Worm (Caenorhabditis elegans) whole organism, young adult: ENCODE measurements around the gene C44B7.5.
A peak's percentile ranks its signal among the peaks of the same experiment; 100 is the strongest.

ENCODE experiments used
- B0019.2 ChIP-seq: fragments of 200-800 bp; sonication (Bioruptor generic); conservative IDR thresholded peaks from 2 replicates; pipeline ENCODE4 v1.3.6; 2022; ENCODE audit warnings: missing genetic modification reagents, missing genetic modification characterization, missing compliant biosample characterization
- C06A6.2 ChIP-seq: fragments of 200-800 bp; sonication (Bioruptor generic); conservative IDR thresholded peaks from 2 replicates; pipeline ENCODE4 v1.3.6; 2022; ENCODE audit warnings: missing genetic modification characterization, missing compliant biosample characterization
- C17E4.6 ChIP-seq: fragments of 200-800 bp; sonication (Bioruptor generic); IDR thresholded peaks from 2 replicates; pipeline ENCODE4 v1.3.6; 2022; ENCODE audit warnings: missing genetic modification reagents, missing genetic modification characterization, missing compliant biosample characterization
- F22D6.2 ChIP-seq: sonication (generic microtip); optimal IDR thresholded peaks from 2 replicates; lab custom pipeline; 2016; ENCODE audit warnings: mild to moderate bottlenecking, missing genetic modification characterization, missing compliant biosample characterization
- F23B12.7 ChIP-seq: sonication (generic microtip); optimal IDR thresholded peaks from 2 replicates; lab custom pipeline; 2017; ENCODE audit warnings: missing genetic modification characterization, mild to moderate bottlenecking, missing compliant biosample characterization, antibody characterized with exemption, moderate library complexity; ENCODE audit not compliant: insufficient read depth
- F49E8.2 ChIP-seq: sonication (generic microtip); optimal IDR thresholded peaks from 3 replicates; lab custom pipeline; 2017; ENCODE audit warnings: missing genetic modification characterization, mild to moderate bottlenecking, missing compliant biosample characterization, antibody characterized with exemption, moderate library complexity; ENCODE audit not compliant: insufficient read depth
- K12H6.12 ChIP-seq: fragments of 200-800 bp; sonication (Bioruptor generic); optimal IDR thresholded peaks from 2 replicates; lab custom pipeline; 2018; ENCODE audit warnings: mild to moderate bottlenecking, missing genetic modification characterization, missing compliant biosample characterization
- Y67H2A.10 ChIP-seq: fragments of 200-800 bp; sonication (Bioruptor generic); conservative IDR thresholded peaks from 2 replicates; pipeline ENCODE4 v1.3.6; 2022; ENCODE audit warnings: missing genetic modification reagents, missing genetic modification characterization, missing compliant biosample characterization
- cebp-1 ChIP-seq, 2 experiments: fragments of 200-800 bp in 1 of 2; sonication (Bioruptor generic) in 1 of 2; sonication (generic microtip) in 1 of 2; IDR thresholded peaks in 1 of 2; optimal IDR thresholded peaks in 1 of 2; 2 replicates each; pipeline versions ENCODE4 v1.3.6 to Lab custom; 2017 to 2022; ENCODE audit warnings: missing compliant biosample characterization in 2 of 2, missing genetic modification characterization in 2 of 2, mild to moderate bottlenecking in 1 of 2, missing genetic modification reagents in 1 of 2, moderate library complexity in 1 of 2
- ceh-27 ChIP-seq: fragments of 200-800 bp; sonication (Bioruptor generic); optimal IDR thresholded peaks from 2 replicates; lab custom pipeline; 2018; ENCODE audit warnings: mild to moderate bottlenecking, missing genetic modification characterization, moderate library complexity, missing compliant biosample characterization
- dpff-1 ChIP-seq: sonication (generic microtip); optimal IDR thresholded peaks from 2 replicates; lab custom pipeline; 2017; ENCODE audit warnings: mild to moderate bottlenecking, missing genetic modification characterization, missing compliant biosample characterization
- dpl-1 ChIP-seq: fragments of 150-350 bp; optimal IDR thresholded peaks from 2 replicates; lab custom pipeline; 2014; ENCODE audit warnings: missing biosample characterization, missing genetic modification reagents, missing genetic modification characterization
- efl-1 ChIP-seq: fragments of 150-350 bp; optimal IDR thresholded peaks from 2 replicates; lab custom pipeline; 2014; ENCODE audit warnings: missing biosample characterization, missing genetic modification reagents, missing genetic modification characterization
- egrh-3 ChIP-seq: fragments of 200-800 bp; sonication (Bioruptor generic); IDR thresholded peaks from 2 replicates; pipeline ENCODE4 v1.3.6; 2022; ENCODE audit warnings: missing genetic modification reagents, missing genetic modification characterization, missing compliant biosample characterization
- hlh-26 ChIP-seq: fragments of 200-800 bp; sonication (Bioruptor generic); conservative IDR thresholded peaks from 2 replicates; pipeline ENCODE4 v1.3.6; 2022; ENCODE audit warnings: missing genetic modification reagents, missing genetic modification characterization, missing compliant biosample characterization
- hmg-1.2 ChIP-seq: fragments of 200-800 bp; sonication (Bioruptor generic); IDR thresholded peaks from 2 replicates; pipeline ENCODE4 v1.3.6; 2022; ENCODE audit warnings: missing genetic modification reagents, missing genetic modification characterization, missing compliant biosample characterization
- hrde-1 ChIP-seq: sonication (generic microtip); optimal IDR thresholded peaks from 2 replicates; lab custom pipeline; 2016; ENCODE audit warnings: missing genetic modification characterization, mild to moderate bottlenecking, missing compliant biosample characterization, moderate library complexity, missing genotype, missing genetic modification reagents, borderline replicate concordance
- let-607 ChIP-seq, 2 experiments: fragments of 200-800 bp in 1 of 2; sonication (Bioruptor generic) in 1 of 2; sonication (generic microtip) in 1 of 2; optimal IDR thresholded peaks; 2 replicates each; lab custom pipeline; 2016 to 2018; ENCODE audit warnings: mild to moderate bottlenecking in 2 of 2, missing compliant biosample characterization in 2 of 2, missing genetic modification characterization in 2 of 2, moderate library complexity in 2 of 2, missing genotype in 1 of 2
- lin-54 ChIP-seq: fragments of 200-800 bp; sonication (Bioruptor generic); optimal IDR thresholded peaks from 2 replicates; lab custom pipeline; 2018; ENCODE audit warnings: mild to moderate bottlenecking, missing genetic modification characterization, missing compliant biosample characterization
- lsl-1 ChIP-seq: fragments of 200-800 bp; sonication (Bioruptor generic); optimal IDR thresholded peaks from 2 replicates; lab custom pipeline; 2018; ENCODE audit warnings: mild to moderate bottlenecking, missing genetic modification characterization, moderate library complexity, missing compliant biosample characterization
- lsy-27 ChIP-seq: sonication (generic microtip); optimal IDR thresholded peaks from 2 replicates; lab custom pipeline; 2017; ENCODE audit warnings: missing genetic modification characterization, mild to moderate bottlenecking, missing compliant biosample characterization, antibody characterized with exemption, missing genotype, borderline replicate concordance; ENCODE audit not compliant: insufficient read depth
- madf-3 ChIP-seq: fragments of 200-800 bp; sonication (Bioruptor generic); IDR thresholded peaks from 2 replicates; pipeline ENCODE4 v1.3.6; 2022; ENCODE audit warnings: missing genetic modification reagents, missing genetic modification characterization, missing compliant biosample characterization
- madf-6 ChIP-seq: fragments of 200-800 bp; sonication (Bioruptor generic); IDR thresholded peaks from 2 replicates; pipeline ENCODE4 v1.3.6; 2022; ENCODE audit warnings: missing genetic modification reagents, missing genetic modification characterization, missing compliant biosample characterization
- mes-4 ChIP-seq: sonication (generic microtip); optimal IDR thresholded peaks from 2 replicates; lab custom pipeline; 2016; ENCODE audit warnings: missing genotype, missing genetic modification characterization, missing compliant biosample characterization
- nfya-2 ChIP-seq: fragments of 200-800 bp; sonication (Bioruptor generic); IDR thresholded peaks from 2 replicates; pipeline ENCODE4 v1.3.6; 2022; ENCODE audit warnings: missing genetic modification reagents, missing genetic modification characterization, missing compliant biosample characterization
- nfyb-1 ChIP-seq: fragments of 200-800 bp; sonication (Bioruptor generic); IDR thresholded peaks from 2 replicates; pipeline ENCODE4 v1.3.6; 2022; ENCODE audit warnings: missing genetic modification reagents, missing genetic modification characterization, missing compliant biosample characterization
- pbrm-1 ChIP-seq: fragments of 200-800 bp; sonication (Bioruptor generic); IDR thresholded peaks from 2 replicates; pipeline ENCODE4 v1.3.6; 2022; ENCODE audit warnings: missing genetic modification reagents, missing genetic modification characterization, missing compliant biosample characterization
- repo-1 ChIP-seq: sonication (generic microtip); optimal IDR thresholded peaks from 2 replicates; lab custom pipeline; 2017; ENCODE audit warnings: mild to moderate bottlenecking, missing genetic modification characterization, missing compliant biosample characterization
- rpc-1 ChIP-seq, 2 experiments: fragments of 150-350 bp in 1 of 2; sonication (generic microtip) in 1 of 2; optimal IDR thresholded peaks; 2 replicates each; lab custom pipeline; 2014 to 2018; ENCODE audit warnings: missing biosample characterization in 1 of 2, missing genetic modification characterization in 1 of 2, missing genetic modification reagents in 1 of 2, missing genotype in 1 of 2
- zfh-2 ChIP-seq: fragments of 200-800 bp; sonication (Bioruptor generic); conservative IDR thresholded peaks from 2 replicates; pipeline ENCODE4 v1.3.6; 2022; ENCODE audit warnings: missing genetic modification reagents, missing genetic modification characterization, missing compliant biosample characterization

Gene C44B7.5

DNA sequence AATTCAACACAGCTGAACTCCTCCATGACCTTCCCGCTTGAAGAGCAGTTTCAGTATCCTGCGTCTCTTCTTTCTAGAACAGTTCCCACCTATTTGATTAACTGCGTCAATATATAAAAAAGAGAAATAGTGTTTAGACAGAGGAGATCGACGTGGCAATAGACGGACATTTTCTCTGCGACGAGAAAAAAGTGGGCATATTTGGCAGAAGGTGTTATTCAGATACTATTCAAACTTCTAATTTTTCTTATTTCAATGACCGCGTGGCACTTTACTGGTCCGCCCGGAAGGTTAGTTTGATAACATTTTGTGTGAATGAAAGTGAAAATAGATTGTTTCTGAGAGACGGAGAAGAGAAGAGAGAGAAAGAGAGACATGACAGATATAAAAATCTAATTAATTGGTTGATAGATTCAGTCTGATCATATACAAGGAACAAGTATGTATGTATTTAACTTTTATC is 24.4 kb downstream of the C44B7.5 start, which contains the start of gene tbc-6 (continued):
- no peak for TF ChIP-seq nfya-2 (GFP tag; lab: Robert Waterston, UW)
- TF ChIP-seq hrde-1 (tag; lab: Kevin White, UChicago), result no peak
- TF ChIP-seq, all 124 proteins: peak for 14

DNA sequence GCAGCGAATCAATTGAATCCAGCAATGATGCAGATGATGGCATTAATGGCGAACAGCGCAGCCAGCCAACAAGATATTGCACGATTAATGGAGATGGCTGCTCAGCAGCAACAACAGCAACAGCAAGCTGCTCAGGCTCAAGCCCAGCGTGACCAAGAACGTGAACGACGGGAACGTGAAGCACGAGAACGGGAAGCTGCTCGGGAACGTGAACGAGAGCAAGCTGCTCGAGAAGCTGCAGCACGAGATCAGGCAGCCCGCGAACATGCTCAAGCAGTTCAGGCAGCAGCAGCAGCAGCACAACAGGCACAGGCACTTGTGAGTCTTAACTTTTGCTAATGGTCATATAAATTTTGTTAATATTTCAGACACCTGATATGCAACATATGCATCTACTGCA is 25.7 kb downstream of the C44B7.5 start:
- TF ChIP-seq lin-54, result no peak
- peak; percentile 91 for TF ChIP-seq zfh-2 (GFP tag; lab: Robert Waterston, UW)
- peak; percentile 47; the same call in 1 of the 2 replicates for TF ChIP-seq egrh-3 (GFP tag; lab: Robert Waterston, UW)
- TF ChIP-seq nfyb-1, result 0 out of 2 replicates have a peak, but pooled peaks have one; percentile 26
- TF ChIP-seq mes-4, result no peak
- no peak for TF ChIP-seq F22D6.2 (tag; lab: Kevin White, UChicago)
- TF ChIP-seq dpff-1, result no peak
- peak; percentile 10 for TF ChIP-seq repo-1

DNA sequence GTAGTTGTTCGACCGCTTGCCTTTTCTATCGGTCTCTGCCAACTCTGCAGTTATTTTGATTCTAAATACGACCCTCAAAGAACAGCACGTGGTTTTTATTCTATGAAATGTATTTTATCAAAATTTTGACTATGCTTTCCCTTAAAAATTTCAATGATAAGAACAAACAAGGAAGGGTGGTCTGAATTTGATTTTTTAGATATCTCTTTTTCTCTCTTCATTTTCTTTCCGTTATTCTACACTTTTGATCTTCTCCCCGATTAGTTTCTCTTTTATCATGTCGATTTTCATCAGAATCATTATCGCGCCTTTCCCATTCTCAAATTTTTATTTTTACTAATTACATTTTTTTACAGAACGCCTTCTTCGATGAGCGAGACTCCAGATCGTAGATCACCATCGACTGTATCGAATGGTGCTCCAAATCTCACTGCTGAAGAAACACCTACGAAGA is 27.4 kb downstream of the C44B7.5 start:
- no peak for TF ChIP-seq ceh-27 (GFP tag; lab: Kevin White, UChicago)
- no peak for TF ChIP-seq dpff-1
- TF ChIP-seq K12H6.12, result no peak
- TF ChIP-seq C06A6.2 (GFP tag; lab: Robert Waterston, UW), result no peak
- TF ChIP-seq lsy-27 (tag; lab: Kevin White, UChicago), result no peak
- TF ChIP-seq dpl-1 (GFP tag; lab: Kevin White, UChicago), result no peak
- no peak for TF ChIP-seq B0019.2 (GFP tag; lab: Robert Waterston, UW)
- no peak for TF ChIP-seq F23B12.7
- TF ChIP-seq Y67H2A.10 (GFP tag; lab: Robert Waterston, UW), result no peak
- no peak for TF ChIP-seq rpc-1 (optimal IDR thresholded peaks at IDR 0.05; lab: Kevin White, UChicago)
- TF ChIP-seq rpc-1 (tag; optimal IDR thresholded peaks at IDR 0.05; lab: Kevin White, UChicago), result no peak
- no peak for TF ChIP-seq hlh-26
- no peak for TF ChIP-seq madf-3 (GFP tag; lab: Robert Waterston, UW)

DNA sequence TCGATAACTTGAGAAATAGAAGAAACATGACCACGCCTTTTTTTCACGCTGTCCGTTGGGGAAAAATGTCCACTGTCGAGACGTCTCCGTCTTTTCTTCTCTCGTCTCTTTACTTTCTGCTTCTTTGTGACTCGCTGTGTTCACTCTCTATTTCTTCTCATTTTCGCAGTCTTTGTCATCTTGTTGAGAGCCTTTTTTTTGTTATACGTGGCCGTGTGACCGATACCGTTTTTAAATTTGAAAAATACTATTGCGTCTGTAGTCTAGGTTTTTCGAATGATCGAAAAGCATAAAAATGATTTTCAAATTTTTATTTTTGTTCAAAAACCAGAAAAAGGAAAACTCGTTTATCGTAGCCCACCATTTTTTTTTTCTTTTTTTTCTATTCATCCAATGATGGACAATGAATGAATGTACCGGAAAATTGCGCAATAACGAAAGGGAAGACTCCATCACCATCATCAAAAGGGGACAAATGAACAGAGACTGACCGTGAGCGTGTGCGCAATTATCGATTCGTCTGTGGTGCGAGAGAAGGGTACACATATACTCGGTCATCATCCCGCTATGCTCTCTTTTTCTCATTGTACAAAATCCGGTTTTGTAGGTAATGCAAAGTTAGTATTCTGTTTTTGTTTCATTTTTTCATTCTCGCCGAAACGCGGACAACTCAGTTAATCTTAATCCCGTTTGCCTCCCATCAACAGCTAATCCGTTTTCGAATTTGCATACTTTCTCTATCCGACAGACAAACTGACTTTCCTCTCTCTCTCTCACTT is 28.0 kb downstream of the C44B7.5 start:
- TF ChIP-seq lsl-1 (GFP tag; lab: Kevin White, UChicago), result no peak
- peak; percentile 16; the same call in 1 of the 2 replicates for TF ChIP-seq hmg-1.2
- no peak for TF ChIP-seq madf-6
- TF ChIP-seq C17E4.6, result no peak
- no peak for TF ChIP-seq let-607 (tag; optimal IDR thresholded peaks at IDR 0.05; lab: Kevin White, UChicago)
- TF ChIP-seq pbrm-1, result 0 out of 2 replicates have a peak, but pooled peaks have one; percentile 18
- no peak for TF ChIP-seq cebp-1 (GFP tag; IDR thresholded peaks at IDR 0.05; lab: Robert Waterston, UW)
- TF ChIP-seq cebp-1 (tag; optimal IDR thresholded peaks at IDR 0.05; lab: Kevin White, UChicago), result peak; percentile 1
- TF ChIP-seq efl-1, result no peak
- TF ChIP-seq F49E8.2 (tag; lab: Kevin White, UChicago), result no peak
- TF ChIP-seq, all 124 proteins: peak for 3
